Worm (Caenorhabditis elegans) whole organism, L1 larva: Measurements from ENCODE around the gene math-39.

Experiments used
- alr-1 ChIP-seq: fragments of 200-800 bp; sonication (Bioruptor generic); optimal IDR thresholded peaks from 2 replicates; lab custom pipeline; 2018; ENCODE audit warnings: borderline replicate concordance, mild to moderate bottlenecking, missing genetic modification characterization, missing compliant biosample characterization
- blmp-1 ChIP-seq: fragments of 150-350 bp; optimal IDR thresholded peaks from 2 replicates; lab custom pipeline; 2014; ENCODE audit warnings: missing biosample characterization, missing genetic modification characterization
- nhr-12 ChIP-seq: sonication (generic microtip); optimal IDR thresholded peaks from 2 replicates; lab custom pipeline; 2017; ENCODE audit warnings: missing biosample characterization, missing genetic modification characterization
- unc-130 ChIP-seq: fragments of 150-350 bp; optimal IDR thresholded peaks from 2 replicates; lab custom pipeline; 2017; ENCODE audit warnings: missing biosample characterization, missing genetic modification characterization, inconsistent platforms

- no peak for TF ChIP-seq alr-1 (tag; lab: Kevin White, UChicago)
- no peak for TF ChIP-seq unc-130 (tag; lab: Kevin White, UChicago)
- TF ChIP-seq blmp-1 (tag; lab: Kevin White, UChicago): no peak
- TF ChIP-seq nhr-12 (tag; lab: Kevin White, UChicago): no peak
These were observed 38.9 kb downstream of the math-39 start, which contains the start of gene math-10 for ce11 chrII:1870875-1871592.
